Worm (Caenorhabditis elegans) whole organism, midembryonic: ENCODE data around the gene F22F7.3.

ENCODE experiments used
- cog-1 ChIP-seq: sonication (generic microtip); optimal IDR thresholded peaks from 2 replicates; lab custom pipeline; 2016; ENCODE audit warnings: missing genetic modification characterization, missing compliant biosample characterization
- tab-1 ChIP-seq: fragments of 200-800 bp; sonication (Bioruptor generic); IDR thresholded peaks from 2 replicates; pipeline ENCODE4 v1.3.6; 2022; ENCODE audit warnings: missing genetic modification characterization, missing compliant biosample characterization
- ztf-23 ChIP-seq: fragments of 200-800 bp; sonication (Bioruptor generic); IDR thresholded peaks from 2 replicates; pipeline ENCODE4 v1.3.6; 2022; ENCODE audit warnings: missing genetic modification reagents, missing genetic modification characterization, missing compliant biosample characterization

ce11 chrV:2134340-2134739, 23.9 kb downstream of the F22F7.3 start:
- no peak for TF ChIP-seq ztf-23 (GFP tag; lab: Robert Waterston, UW)
- no peak for TF ChIP-seq cog-1
- TF ChIP-seq tab-1 (GFP tag; lab: Robert Waterston, UW), result no peak
